Worm (Caenorhabditis elegans) whole organism, L4/young adult: ENCODE measurements around the gene mct-4.

ENCODE experiments used
- dao-5 ChIP-seq: sonication (generic microtip); optimal IDR thresholded peaks from 2 replicates; lab custom pipeline; 2016; ENCODE audit warnings: missing genotype, missing genetic modification characterization, moderate library complexity, missing compliant biosample characterization
- him-1 ChIP-seq: sonication (generic microtip); optimal IDR thresholded peaks from 2 replicates; lab custom pipeline; 2016; ENCODE audit warnings: missing genotype, missing genetic modification reagents, missing genetic modification characterization, missing compliant biosample characterization

ce11 chrX:4970863-4971345, 41.3 kb upstream of the mct-4 start, which contains the start of gene calu-1:
- TF ChIP-seq dao-5: no peak
- no peak for TF ChIP-seq him-1 (tag; lab: Kevin White, UChicago)
